Fruit fly (Drosophila melanogaster): Measurements from ENCODE around the gene CG18787.
A peak's percentile ranks its signal among the peaks of the same experiment; 100 is the strongest.

Gene CG18787

DNA sequence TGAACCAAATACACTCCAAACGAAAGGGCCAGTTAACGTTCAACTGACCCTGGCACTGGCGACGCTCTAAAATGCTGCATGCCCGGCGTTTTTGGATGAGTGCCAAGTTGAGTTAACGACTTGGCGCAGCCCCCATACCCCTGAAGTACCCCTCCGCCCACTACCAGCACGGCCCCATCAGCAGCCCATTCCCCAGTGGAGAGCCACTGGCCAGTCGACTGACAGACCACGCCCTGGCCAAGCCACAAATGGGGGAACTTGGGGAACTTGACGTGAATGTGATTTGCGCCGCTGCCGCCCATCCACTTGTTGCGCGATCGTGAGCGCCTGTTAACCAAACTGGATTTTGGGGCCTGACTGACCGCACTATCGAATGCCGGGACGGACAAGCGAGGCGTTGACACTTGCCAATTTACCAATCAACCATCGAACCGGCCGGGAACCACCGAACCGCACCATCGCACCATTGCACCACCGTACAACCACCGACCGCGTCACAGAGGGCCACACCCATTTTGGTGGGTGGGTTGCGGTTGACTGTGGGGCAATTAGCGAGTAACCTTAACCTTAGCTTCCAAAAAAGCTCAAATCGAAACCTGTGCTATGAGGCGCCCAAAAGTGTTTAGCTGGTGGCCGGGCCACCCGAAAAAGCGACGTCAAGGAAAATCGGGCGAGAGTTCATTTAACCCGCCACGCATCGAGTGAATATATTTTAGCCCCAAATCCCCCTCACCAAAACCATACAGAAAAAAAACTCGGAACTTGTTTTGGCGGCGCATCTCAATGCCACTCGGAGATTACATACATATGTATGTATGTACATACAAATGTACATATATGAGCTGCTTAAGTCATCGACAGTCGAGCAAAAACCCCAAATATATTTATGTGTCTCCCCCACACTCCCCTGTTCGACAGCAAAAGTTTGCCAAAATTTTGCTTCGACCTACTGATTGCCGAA, 6.6 kb upstream of the CG18787 start:
- no peak for TF ChIP-seq CG4707 (GFP tag; optimal IDR thresholded peaks at IDR 0.05)
- TF ChIP-seq Dp (GFP tag; optimal IDR thresholded peaks at IDR 0.05): peak; percentile 13
- TF ChIP-seq slou (GFP tag; optimal IDR thresholded peaks at IDR 0.05): no peak
- peak; percentile 90 for TF ChIP-seq sug (tag; optimal IDR thresholded peaks at IDR 0.05)
- TF ChIP-seq CG10267 (tag; optimal IDR thresholded peaks at IDR 0.05): no peak
- peak; percentile 87 for TF ChIP-seq NfI (GFP tag; optimal IDR thresholded peaks at IDR 0.05)
- no peak for TF ChIP-seq vnd (GFP tag; IDR thresholded peaks at IDR 0.05; ENCODE audit: partially characterized antibody)
- no peak for TF ChIP-seq chm (GFP tag; IDR thresholded peaks at IDR 0.05)
- no peak for TF ChIP-seq CG10274 (GFP tag; optimal IDR thresholded peaks at IDR 0.05)
- no peak for TF ChIP-seq CG7271 (tag; optimal IDR thresholded peaks at IDR 0.05)
- peak; percentile 84 for TF ChIP-seq cwo (GFP tag; optimal IDR thresholded peaks at IDR 0.05)
- TF ChIP-seq zen2 (GFP tag; IDR thresholded peaks at IDR 0.05; ENCODE audit: partially characterized antibody): no peak
- no peak for TF ChIP-seq Neu2 (GFP tag; optimal IDR thresholded peaks at IDR 0.05; ENCODE audit: borderline replicate concordance)
- TF ChIP-seq peb (GFP tag; IDR thresholded peaks at IDR 0.05): no peak
- TF ChIP-seq BtbVII (GFP tag; optimal IDR thresholded peaks at IDR 0.05): no peak
- no peak for TF ChIP-seq sima (GFP tag; optimal IDR thresholded peaks at IDR 0.05)
- TF ChIP-seq exex (tag; optimal IDR thresholded peaks at IDR 0.05): peak; percentile 61
- TF ChIP-seq C15 (GFP tag; IDR thresholded peaks at IDR 0.05): no peak
- TF ChIP-seq CG15514 (GFP tag; optimal IDR thresholded peaks at IDR 0.05): no peak
- TF ChIP-seq CG15601 (tag; optimal IDR thresholded peaks at IDR 0.05): peak; percentile 21
- no peak for TF ChIP-seq CG18619 (GFP tag; optimal IDR thresholded peaks at IDR 0.05)
- TF ChIP-seq gsb (GFP tag; IDR thresholded peaks at IDR 0.05): no peak
- TF ChIP-seq lab (GFP tag; optimal IDR thresholded peaks at IDR 0.05): peak; percentile 14
- TF ChIP-seq Atf6 (GFP tag; IDR thresholded peaks at IDR 0.05): no peak
- TF ChIP-seq CG4424 (GFP tag; optimal IDR thresholded peaks at IDR 0.05): no peak
- TF ChIP-seq CG4404 (GFP tag; IDR thresholded peaks at IDR 0.05): no peak
- TF ChIP-seq CG8359 (GFP tag; optimal IDR thresholded peaks at IDR 0.05; ENCODE audit: borderline replicate concordance): peak; percentile 30
- no peak for TF ChIP-seq CG7786 (GFP tag; optimal IDR thresholded peaks at IDR 0.05)
- peak; percentile 84 for TF ChIP-seq Med (GFP tag)
- no peak for TF ChIP-seq phol (tag; optimal IDR thresholded peaks at IDR 0.05)
- TF ChIP-seq mld (GFP tag; IDR thresholded peaks at IDR 0.05; ENCODE audit: partially characterized antibody): no peak
- no peak for TF ChIP-seq fru (optimal IDR thresholded peaks at IDR 0.05)
- TF ChIP-seq H2.0 (GFP tag; IDR thresholded peaks at IDR 0.05): no peak
- TF ChIP-seq CG6254 (GFP tag; optimal IDR thresholded peaks at IDR 0.05): no peak
- peak; percentile 42 for TF ChIP-seq HLHmδ (GFP tag; optimal IDR thresholded peaks at IDR 0.05)
- no peak for TF ChIP-seq ERR (GFP tag; optimal IDR thresholded peaks at IDR 0.05)
- TF ChIP-seq CG16779 (GFP tag; IDR thresholded peaks at IDR 0.05): no peak
- peak; percentile 10 for TF ChIP-seq Deaf1 (tag; optimal IDR thresholded peaks at IDR 0.05)
- peak; percentile 28 for TF ChIP-seq org-1 (GFP tag; optimal IDR thresholded peaks at IDR 0.05)
- peak; percentile 95 for TF ChIP-seq Nf-YB (GFP tag; optimal IDR thresholded peaks at IDR 0.05)
- no peak for TF ChIP-seq CG2199 (GFP tag; IDR thresholded peaks at IDR 0.05)
- peak; percentile 71 for TF ChIP-seq mirr (GFP tag; optimal IDR thresholded peaks at IDR 0.05)
- no peak for TF ChIP-seq CG11504 (tag; optimal IDR thresholded peaks at IDR 0.05)
- TF ChIP-seq odd (GFP tag; optimal IDR thresholded peaks at IDR 0.05): no peak
- TF ChIP-seq Pdp1 (GFP tag; optimal IDR thresholded peaks at IDR 0.05): peak in 1 of 2 experiments; percentile 20
- peak; percentile 47 for TF ChIP-seq CG34376 (GFP tag; optimal IDR thresholded peaks at IDR 0.05)
- no peak for TF ChIP-seq slp2 (GFP tag; optimal IDR thresholded peaks at IDR 0.05)
- peak; percentile 100 for TF ChIP-seq CG12769 (tag; optimal IDR thresholded peaks at IDR 0.05)

Measured in whole organism, embryonic.